Worm (Caenorhabditis elegans) whole organism, L1 larva: Measurements from ENCODE around the gene spp-10.

Experiments
- egl-27 ChIP-seq, 2 experiments: fragments of 150-350 bp in 1 of 2; sonication (generic microtip); optimal IDR thresholded peaks; 3 replicates each; lab custom pipeline; 2017 to 2018; ENCODE audit warnings: missing biosample characterization in 2 of 2, missing genetic modification characterization in 2 of 2, missing genetic modification reagents in 2 of 2
- nhr-237 ChIP-seq: fragments of 150-350 bp; optimal IDR thresholded peaks from 2 replicates; lab custom pipeline; 2014; ENCODE audit warnings: missing biosample characterization, missing genetic modification characterization
- tlp-1 ChIP-seq: fragments of 150-350 bp; optimal IDR thresholded peaks from 2 replicates; lab custom pipeline; 2014; ENCODE audit warnings: missing biosample characterization, missing genetic modification characterization
- unc-98 ChIP-seq: fragments of 200-800 bp; sonication (Bioruptor generic); IDR thresholded peaks from 2 replicates; pipeline ENCODE4 v1.3.6; 2022; ENCODE audit warnings: missing genetic modification characterization, missing compliant biosample characterization

DNA sequence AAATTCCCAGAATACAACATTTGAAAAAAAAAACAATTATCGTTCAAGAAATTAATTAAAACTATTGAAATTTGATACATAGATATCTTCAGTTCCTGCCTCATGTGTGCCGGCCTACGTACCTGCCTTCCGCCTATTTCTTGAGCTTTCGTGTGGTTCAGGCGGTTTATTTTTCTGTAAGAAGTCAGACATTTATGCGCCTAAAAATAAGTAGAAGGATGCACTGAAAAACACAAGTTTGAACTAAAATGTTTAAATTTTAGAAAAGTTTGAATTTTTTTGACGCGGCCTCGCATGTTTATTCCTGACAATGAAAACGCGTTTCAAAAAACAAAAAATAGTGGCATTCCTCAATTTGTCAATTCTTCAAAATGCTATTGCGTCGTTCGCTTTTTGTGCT, 3.2 kb upstream of the spp-10 start, which contains the start of gene C28C12.11:
- TF ChIP-seq unc-98 (GFP tag; lab: Robert Waterston, UW): no peak
- no peak for TF ChIP-seq tlp-1
- no peak for TF ChIP-seq egl-27 (tag; optimal IDR thresholded peaks at IDR 0.05; lab: Kevin White, UChicago)
- TF ChIP-seq nhr-237 (tag; lab: Kevin White, UChicago): no peak
